Fruit fly (Drosophila melanogaster): ENCODE measurements around the gene CG32391.

dm6 chr3L:7115944-7116343 is 46.9 kb upstream of the CG32391 start:
- TF ChIP-seq topi (GFP tag; optimal IDR thresholded peaks at IDR 0.05) (no peak), dac (GFP tag; optimal IDR thresholded peaks at IDR 0.05) (no peak), Eip78C (GFP tag) (no peak)
